Worm (Caenorhabditis elegans): ENCODE data around the gene F12D9.2.

- no peak for TF ChIP-seq sea-2 (GFP tag; IDR thresholded peaks at IDR 0.05)
- no peak for TF ChIP-seq F49E8.2 (tag; optimal IDR thresholded peaks at IDR 0.05; ENCODE audit: insufficient read depth)
- TF ChIP-seq nfya-1 (tag; optimal IDR thresholded peaks at IDR 0.05; ENCODE audit: borderline replicate concordance, insufficient read depth) = no peak
- TF ChIP-seq ama-1 (optimal IDR thresholded peaks at IDR 0.05) = no peak
- TF ChIP-seq ama-1 (GFP tag; optimal IDR thresholded peaks at IDR 0.05) = no peak
- TF ChIP-seq Y53F4B.3 (GFP tag; IDR thresholded peaks at IDR 0.05) = no peak
These were observed 42.7 kb downstream of the F12D9.2 start for ce11 chrX:8604160-8604559.
